Fruit fly (Drosophila melanogaster): Measurements from ENCODE around the gene Ilp2.
A peak's percentile ranks its signal among the peaks of the same experiment; 100 is the strongest.

Ilp2 gene

DNA sequence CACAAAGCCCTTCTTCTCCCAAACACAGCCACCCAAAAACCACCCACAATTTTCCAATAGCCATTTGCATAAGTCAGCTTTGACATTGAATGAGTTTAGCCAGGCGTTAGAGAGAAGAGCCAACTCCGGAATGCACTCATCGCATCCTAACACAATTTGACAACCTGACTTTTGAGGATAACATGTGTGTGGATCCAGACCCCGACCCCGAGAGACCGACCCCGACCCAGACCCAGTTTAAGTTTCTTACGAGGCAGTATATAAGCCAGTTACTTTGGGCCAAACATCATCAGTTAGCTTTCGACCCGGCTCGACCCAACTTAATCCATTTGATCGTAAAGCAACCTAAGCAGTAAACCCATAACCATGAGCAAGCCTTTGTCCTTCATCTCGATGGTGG, at the start of gene Ilp2:
Ilp2 (plus strand) TSS at position 301 of the 400 bp plus-strand sequence.
- no peak for TF ChIP-seq Myc (optimal IDR thresholded peaks at IDR 0.05)
- TF ChIP-seq lola (GFP tag; optimal IDR thresholded peaks at IDR 0.05) = no peak
- TF ChIP-seq dl (GFP tag; optimal IDR thresholded peaks at IDR 0.05; ENCODE audit: insufficient read depth in 1 of 2, partially characterized antibody in 2 of 2) = no peak
- TF ChIP-seq HLH106 (tag; optimal IDR thresholded peaks at IDR 0.05) = no peak
- no peak for TF ChIP-seq Rel (GFP tag; optimal IDR thresholded peaks at IDR 0.05)
- TF ChIP-seq Rel (tag; optimal IDR thresholded peaks at IDR 0.05) = no peak
- no peak for TF ChIP-seq brk (GFP tag; optimal IDR thresholded peaks at IDR 0.05)
- TF ChIP-seq Dfd (GFP tag; optimal IDR thresholded peaks at IDR 0.05) = no peak
- no peak for TF ChIP-seq N (GFP tag; optimal IDR thresholded peaks at IDR 0.05)
- TF ChIP-seq sage (GFP tag; optimal IDR thresholded peaks at IDR 0.05) = no peak
- no peak for TF ChIP-seq CrebA (GFP tag; optimal IDR thresholded peaks at IDR 0.05; ENCODE audit: borderline replicate concordance)
- TF ChIP-seq CG9705 (GFP tag; optimal IDR thresholded peaks at IDR 0.05) = no peak
- TF ChIP-seq br (GFP tag; optimal IDR thresholded peaks at IDR 0.05) = no peak

DNA sequence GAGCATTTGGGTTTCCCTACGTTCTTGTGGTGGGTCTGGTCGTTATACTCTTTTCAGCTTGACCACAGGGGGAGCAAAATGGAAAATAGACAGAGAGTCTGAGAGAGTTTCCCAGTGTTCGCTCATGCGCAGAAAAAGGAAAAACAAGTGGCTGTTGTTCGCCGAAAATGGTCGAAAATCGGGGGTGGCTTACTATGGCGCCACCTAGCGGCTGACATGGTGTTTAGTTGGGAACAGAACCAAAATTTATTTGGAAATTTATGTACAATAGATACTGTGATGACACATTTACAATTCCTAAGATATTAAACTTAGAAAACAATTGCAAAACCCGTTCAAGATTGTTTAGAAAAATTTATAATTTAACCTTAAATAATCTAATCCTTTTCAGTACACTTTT, 47.9 kb upstream of the Ilp2 start:
- no peak for TF ChIP-seq CG9705 (GFP tag; optimal IDR thresholded peaks at IDR 0.05)
- peak; percentile 34 for TF ChIP-seq Myc (optimal IDR thresholded peaks at IDR 0.05)
- no peak for TF ChIP-seq h (GFP tag; optimal IDR thresholded peaks at IDR 0.05)

DNA sequence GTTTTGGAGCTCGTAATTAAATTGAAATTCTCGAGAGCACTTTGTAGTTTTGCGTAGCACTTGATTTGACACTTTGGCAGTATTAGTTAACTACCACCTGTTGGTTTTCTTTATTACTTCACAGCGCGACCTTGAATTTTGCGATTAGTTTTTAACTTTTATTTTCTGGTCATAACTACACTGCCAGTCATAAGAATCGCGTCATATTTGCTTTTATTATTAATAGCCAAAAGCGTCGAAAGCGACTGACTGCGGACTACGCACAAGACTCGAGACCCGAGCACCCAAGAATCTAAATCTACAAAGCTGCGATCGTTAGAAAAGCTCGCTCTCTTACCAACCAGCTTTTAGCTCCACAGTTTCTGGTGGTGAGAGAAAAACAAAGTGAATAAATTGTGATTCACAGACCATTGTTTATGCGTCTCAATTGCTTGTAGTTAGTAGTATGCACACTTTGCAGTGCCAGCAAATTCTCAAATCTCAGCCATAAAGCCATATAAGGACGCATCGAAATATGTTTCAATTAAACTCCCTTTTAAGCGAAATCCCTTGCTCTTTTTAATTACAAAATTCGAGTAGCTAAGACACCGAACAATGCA, 39.2 kb upstream of the Ilp2 start, which contains the start of gene CG42268:
CG42268 (minus strand) TSS at position 245 of the 599 bp plus-strand sequence.
- no peak for TF ChIP-seq pan (optimal IDR thresholded peaks at IDR 0.05)
- TF ChIP-seq Rel (GFP tag; optimal IDR thresholded peaks at IDR 0.05) = no peak
- TF ChIP-seq Rel (tag; optimal IDR thresholded peaks at IDR 0.05) = peak; percentile 52
- no peak for TF ChIP-seq Hr78 (GFP tag; optimal IDR thresholded peaks at IDR 0.05)

DNA sequence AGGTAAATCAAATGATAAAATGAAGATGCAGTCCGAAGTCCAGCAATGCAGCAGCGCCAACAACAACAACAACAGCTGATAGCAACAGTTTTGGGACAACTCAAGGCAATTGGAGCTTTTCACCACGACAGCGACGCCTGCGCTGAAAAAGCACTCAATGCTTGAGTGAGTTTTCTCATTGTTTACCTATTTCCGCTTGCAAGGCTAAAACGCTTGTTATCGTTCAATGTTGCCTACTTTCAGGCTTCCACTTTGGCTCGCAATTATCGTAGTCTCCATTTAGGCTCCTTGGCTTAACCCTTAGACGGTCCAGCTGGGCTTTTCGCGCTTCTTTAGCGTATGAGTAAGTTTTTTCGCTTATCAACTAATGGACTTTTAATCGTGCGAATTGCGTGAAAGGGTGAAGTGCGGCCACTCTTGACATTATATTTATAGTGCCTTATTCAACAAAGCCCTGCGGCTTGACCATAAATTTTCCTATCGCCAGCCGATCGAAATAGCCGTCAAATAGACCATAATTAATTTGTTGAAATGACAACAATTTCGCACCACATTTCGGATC, 37.4 kb upstream of the Ilp2 start:
- no peak for TF ChIP-seq CrebA (GFP tag; optimal IDR thresholded peaks at IDR 0.05; ENCODE audit: borderline replicate concordance)
- TF ChIP-seq N (GFP tag; optimal IDR thresholded peaks at IDR 0.05) = peak; percentile 90
- TF ChIP-seq h (GFP tag; optimal IDR thresholded peaks at IDR 0.05) = no peak
- TF ChIP-seq CG32264 (GFP tag; optimal IDR thresholded peaks at IDR 0.05) = no peak
- peak; percentile 23 for TF ChIP-seq rgr (GFP tag; optimal IDR thresholded peaks at IDR 0.05)
- TF ChIP-seq OdsH (GFP tag; optimal IDR thresholded peaks at IDR 0.05) = no peak
- no peak for TF ChIP-seq sage (GFP tag; optimal IDR thresholded peaks at IDR 0.05)
- TF ChIP-seq Jra (GFP tag; optimal IDR thresholded peaks at IDR 0.05) = no peak
- no peak for TF ChIP-seq br (GFP tag; optimal IDR thresholded peaks at IDR 0.05)
- no peak for TF ChIP-seq Dif (GFP tag; optimal IDR thresholded peaks at IDR 0.05; ENCODE audit: partially characterized antibody)
- peak; percentile 84 for TF ChIP-seq Myc (optimal IDR thresholded peaks at IDR 0.05)
- peak; percentile 5 for TF ChIP-seq Hnf4 (GFP tag; optimal IDR thresholded peaks at IDR 0.05)

DNA sequence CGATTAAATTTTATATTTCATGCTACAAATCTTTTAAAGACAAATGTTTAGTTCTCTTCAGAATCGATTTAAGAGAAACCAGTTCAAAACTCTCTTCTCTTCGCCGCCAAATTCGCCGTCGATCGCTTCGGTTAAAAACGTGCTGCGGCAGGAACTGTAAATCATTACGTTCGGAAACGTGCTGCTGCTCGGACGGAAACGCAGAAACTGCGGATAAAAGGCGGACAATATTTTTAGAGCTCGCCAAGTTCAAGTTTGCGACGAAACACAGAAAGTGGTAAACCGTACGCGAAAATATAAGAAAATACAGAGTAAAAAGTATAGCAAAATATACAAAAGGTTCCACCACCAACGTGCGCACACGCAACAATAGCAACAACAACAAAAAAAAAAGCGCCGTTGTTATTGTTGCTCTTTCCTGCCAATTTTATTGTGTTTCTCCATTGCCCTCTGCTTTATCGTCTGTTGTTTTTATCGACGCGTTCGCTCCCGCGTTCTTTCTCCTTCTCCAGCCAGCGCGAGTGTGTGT, 36.0 kb upstream of the Ilp2 start, which contains the start of gene Ae2:
Ae2 (plus strand) TSS at position 156 of the 529 bp plus-strand sequence.
- TF ChIP-seq Hr83 (GFP tag; optimal IDR thresholded peaks at IDR 0.05; ENCODE audit: poor library complexity, severe bottlenecking) (no peak), h (GFP tag; optimal IDR thresholded peaks at IDR 0.05) (peak; percentile 11), sage (GFP tag; optimal IDR thresholded peaks at IDR 0.05) (peak; percentile 25), Sp1 (GFP tag; optimal IDR thresholded peaks at IDR 0.05) (peak; percentile 23), OdsH (GFP tag; optimal IDR thresholded peaks at IDR 0.05) (no peak), CrebA (GFP tag; optimal IDR thresholded peaks at IDR 0.05; ENCODE audit: borderline replicate concordance) (peak; percentile 15), Rel (GFP tag; optimal IDR thresholded peaks at IDR 0.05) (no peak), Rel (tag; optimal IDR thresholded peaks at IDR 0.05) (peak; percentile 6), fru (GFP tag; optimal IDR thresholded peaks at IDR 0.05) (peak; percentile 11), N (GFP tag; optimal IDR thresholded peaks at IDR 0.05) (no peak), psq (GFP tag; optimal IDR thresholded peaks at IDR 0.05) (peak; percentile 99), dsf (GFP tag; optimal IDR thresholded peaks at IDR 0.05; ENCODE audit: borderline replicate concordance) (no peak), Hnf4 (GFP tag; optimal IDR thresholded peaks at IDR 0.05) (peak; percentile 34), br (GFP tag; optimal IDR thresholded peaks at IDR 0.05) (peak; percentile 17), usp (GFP tag; optimal IDR thresholded peaks at IDR 0.05) (no peak), tai (GFP tag; optimal IDR thresholded peaks at IDR 0.05) (peak; percentile 24), Myc (optimal IDR thresholded peaks at IDR 0.05) (no peak), CG9705 (GFP tag; optimal IDR thresholded peaks at IDR 0.05) (no peak)

Measured in whole organism, wandering third instar larva.